Worm (Caenorhabditis elegans) whole organism, L4 larva: Measurements from ENCODE around the gene F14H12.6.
A peak's percentile ranks its signal among the peaks of the same experiment; 100 is the strongest.

Source experiments
- F26F4.8 ChIP-seq: fragments of 200-800 bp; sonication (Bioruptor generic); conservative IDR thresholded peaks from 2 replicates; pipeline ENCODE4 v1.3.6; 2022; ENCODE audit warnings: missing genetic modification characterization, missing compliant biosample characterization
- T20F7.1 ChIP-seq: fragments of 200-800 bp; sonication (Bioruptor generic); optimal IDR thresholded peaks from 2 replicates; lab custom pipeline; 2018; ENCODE audit warnings: mild to moderate bottlenecking, missing genetic modification characterization, missing compliant biosample characterization
- ZK337.2 ChIP-seq: fragments of 200-800 bp; sonication (Bioruptor generic); IDR thresholded peaks from 2 replicates; pipeline ENCODE4 v1.3.6; 2022; ENCODE audit warnings: missing genetic modification reagents, missing genetic modification characterization, missing compliant biosample characterization
- aha-1 ChIP-seq: fragments of 150-350 bp; peaks from one replicate; lab custom pipeline; 2014; ENCODE audit warnings: missing biosample characterization, missing genetic modification characterization
- aly-2 ChIP-seq: sonication (generic microtip); optimal IDR thresholded peaks from 2 replicates; lab custom pipeline; 2018; ENCODE audit warnings: missing biosample characterization, missing genetic modification characterization
- ama-1 ChIP-seq: fragments of 150-350 bp; optimal IDR thresholded peaks from 2 replicates; lab custom pipeline; 2014; ENCODE audit warnings: inconsistent platforms, mixed read lengths
- attf-4 ChIP-seq: sonication (generic microtip); optimal IDR thresholded peaks from 3 replicates; lab custom pipeline; 2017; ENCODE audit warnings: missing biosample characterization, missing genetic modification characterization
- ceh-20 ChIP-seq: fragments of 200-800 bp; sonication (Bioruptor generic); IDR thresholded peaks from 2 replicates; pipeline ENCODE4 v1.3.6; 2022; ENCODE audit warnings: missing genetic modification reagents, missing genetic modification characterization, missing compliant biosample characterization
- ceh-32 ChIP-seq: sonication (generic microtip); optimal IDR thresholded peaks from 2 replicates; lab custom pipeline; 2016; ENCODE audit warnings: mild to moderate bottlenecking, missing genetic modification characterization, missing compliant biosample characterization; ENCODE audit not compliant: poor library complexity
- ceh-44 ChIP-seq: fragments of 200-800 bp; sonication (Bioruptor generic); IDR thresholded peaks from 2 replicates; pipeline ENCODE4 v1.3.6; 2022; ENCODE audit warnings: missing genetic modification reagents, missing genetic modification characterization, missing compliant biosample characterization
- ceh-62 ChIP-seq: sonication (generic microtip); optimal IDR thresholded peaks from 2 replicates; lab custom pipeline; 2017; ENCODE audit warnings: missing biosample characterization, missing genetic modification characterization
- ctbp-1 ChIP-seq: fragments of 200-800 bp; sonication (Bioruptor generic); IDR thresholded peaks from 2 replicates; pipeline ENCODE4 v1.3.6; 2022; ENCODE audit warnings: missing genetic modification reagents, missing genetic modification characterization, missing compliant biosample characterization
- daf-8 ChIP-seq: fragments of 200-800 bp; sonication (Bioruptor generic); IDR thresholded peaks from 2 replicates; pipeline ENCODE4 v1.3.6; 2022; ENCODE audit warnings: missing genetic modification characterization, missing compliant biosample characterization
- dmd-8 ChIP-seq: fragments of 200-800 bp; sonication (Bioruptor generic); IDR thresholded peaks from 2 replicates; pipeline ENCODE4 v1.3.6; 2022; ENCODE audit warnings: missing genetic modification characterization, missing compliant biosample characterization
- dve-1 ChIP-seq: sonication (generic microtip); optimal IDR thresholded peaks from 2 replicates; lab custom pipeline; 2017; ENCODE audit warnings: antibody characterized with exemption, mild to moderate bottlenecking, missing genetic modification characterization, missing compliant biosample characterization; ENCODE audit not compliant: insufficient read depth
- egl-43 ChIP-seq: fragments of 200-800 bp; sonication (Bioruptor generic); IDR thresholded peaks from 2 replicates; pipeline ENCODE4 v1.3.6; 2022; ENCODE audit warnings: missing genetic modification reagents, missing genetic modification characterization, missing compliant biosample characterization
- fos-1 ChIP-seq: fragments of 150-350 bp; optimal IDR thresholded peaks from 2 replicates; lab custom pipeline; 2014; ENCODE audit warnings: missing biosample characterization, missing genetic modification characterization
- hlh-30 ChIP-seq: sonication (generic microtip); optimal IDR thresholded peaks from 2 replicates; lab custom pipeline; 2017; ENCODE audit warnings: antibody characterized with exemption, mild to moderate bottlenecking, missing genetic modification characterization, missing compliant biosample characterization; ENCODE audit not compliant: insufficient read depth
- lin-13 ChIP-seq: fragments of 150-350 bp; optimal IDR thresholded peaks from 2 replicates; lab custom pipeline; 2014; ENCODE audit warnings: missing biosample characterization, missing genetic modification reagents, missing genetic modification characterization
- lin-15B ChIP-seq: fragments of 150-350 bp; sonication (generic microtip); optimal IDR thresholded peaks from 3 replicates; lab custom pipeline; 2014; ENCODE audit warnings: missing biosample characterization, missing genetic modification characterization
- lin-39 ChIP-seq: fragments of 150-350 bp; optimal IDR thresholded peaks from 2 replicates; lab custom pipeline; 2014; ENCODE audit warnings: missing biosample characterization, missing genetic modification reagents, missing genetic modification characterization
- madf-9 ChIP-seq: fragments of 200-800 bp; sonication (Bioruptor generic); conservative IDR thresholded peaks from 2 replicates; pipeline ENCODE4 v1.3.6; 2022; ENCODE audit warnings: missing genetic modification reagents, missing genetic modification characterization, missing compliant biosample characterization
- mxl-2 ChIP-seq: fragments of 200-800 bp; sonication (Bioruptor generic); conservative IDR thresholded peaks from 2 replicates; pipeline ENCODE4 v1.3.6; 2022; ENCODE audit warnings: missing genetic modification reagents, missing genetic modification characterization, missing compliant biosample characterization
- mxl-3 ChIP-seq: fragments of 200-800 bp; sonication (Bioruptor generic); optimal IDR thresholded peaks from 2 replicates; lab custom pipeline; 2018; ENCODE audit warnings: mild to moderate bottlenecking, missing genetic modification characterization, missing compliant biosample characterization
- nhr-10 ChIP-seq: fragments of 150-350 bp; optimal IDR thresholded peaks from 2 replicates; lab custom pipeline; 2014; ENCODE audit warnings: missing biosample characterization, missing genetic modification characterization
- nhr-11 ChIP-seq: fragments of 150-350 bp; optimal IDR thresholded peaks from 2 replicates; lab custom pipeline; 2014; ENCODE audit warnings: missing biosample characterization, missing genetic modification characterization
- nhr-237 ChIP-seq: sonication (generic microtip); optimal IDR thresholded peaks from 2 replicates; lab custom pipeline; 2017; ENCODE audit warnings: missing biosample characterization, missing genetic modification characterization
- nhr-25 ChIP-seq: sonication (generic microtip); optimal IDR thresholded peaks from 2 replicates; lab custom pipeline; 2017; ENCODE audit warnings: missing genetic modification characterization, mild to moderate bottlenecking, missing compliant biosample characterization, antibody characterized with exemption, moderate library complexity, borderline replicate concordance; ENCODE audit not compliant: insufficient read depth
- nhr-28 ChIP-seq: fragments of 150-350 bp; optimal IDR thresholded peaks from 2 replicates; lab custom pipeline; 2014; ENCODE audit warnings: missing biosample characterization, missing genetic modification characterization
- nhr-48 ChIP-seq: sonication (generic microtip); optimal IDR thresholded peaks from 2 replicates; lab custom pipeline; 2016; ENCODE audit warnings: mild to moderate bottlenecking, missing genetic modification characterization, missing compliant biosample characterization
- unc-130 ChIP-seq: sonication (generic microtip); optimal IDR thresholded peaks from 2 replicates; lab custom pipeline; 2016; ENCODE audit warnings: missing genetic modification reagents, missing genetic modification characterization, missing compliant biosample characterization
- unc-39 ChIP-seq: sonication (generic microtip); optimal IDR thresholded peaks from 2 replicates; lab custom pipeline; 2017; ENCODE audit warnings: missing biosample characterization, missing genetic modification characterization
- zag-1 ChIP-seq: fragments of 150-350 bp; optimal IDR thresholded peaks from 2 replicates; lab custom pipeline; 2014; ENCODE audit warnings: missing biosample characterization, missing genetic modification characterization
- zfp-2 ChIP-seq: sonication (generic microtip); optimal IDR thresholded peaks from 2 replicates; lab custom pipeline; 2016; ENCODE audit warnings: mild to moderate bottlenecking, missing genetic modification characterization, missing compliant biosample characterization

Gene F14H12.6

DNA sequence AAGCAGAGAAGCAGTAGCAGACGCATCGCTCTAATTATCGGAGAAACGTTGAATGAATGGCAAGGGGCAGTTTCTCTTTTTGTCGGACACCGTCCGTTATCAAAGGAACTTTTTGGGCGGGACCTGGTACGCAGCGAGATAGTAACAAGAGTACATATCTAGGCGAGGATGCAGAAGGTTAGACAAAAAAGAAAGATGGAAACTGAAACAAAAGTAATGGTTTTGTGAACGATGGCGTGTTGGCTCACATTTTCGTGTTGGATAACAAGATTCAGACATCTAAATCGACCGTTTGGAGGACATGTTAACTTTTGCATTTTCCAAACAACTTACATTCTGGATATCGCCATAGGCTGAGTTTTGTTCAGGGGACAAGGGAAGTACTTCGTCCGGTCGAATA, at the start of gene F14H12.6:
F14H12.6 (minus strand) TSS at position 101 of the 400 bp plus-strand sequence.
- TF ChIP-seq nhr-28 (tag; lab: Kevin White, UChicago) = no peak
- TF ChIP-seq zag-1 (tag; lab: Kevin White, UChicago) = no peak
- TF ChIP-seq nhr-237 = no peak
- no peak for TF ChIP-seq ceh-32 (tag; lab: Kevin White, UChicago)
- no peak for TF ChIP-seq nhr-11 (tag; lab: Kevin White, UChicago)
- TF ChIP-seq daf-8 (GFP tag; lab: Robert Waterston, UW) = no peak
- no peak for TF ChIP-seq lin-13 (GFP tag; lab: Kevin White, UChicago)
- TF ChIP-seq fos-1 (tag; lab: Kevin White, UChicago) = no peak
- no peak for TF ChIP-seq mxl-2 (GFP tag; lab: Robert Waterston, UW)
- no peak for TF ChIP-seq dve-1 (tag; lab: Kevin White, UChicago)
- no peak for TF ChIP-seq nhr-48 (tag; lab: Kevin White, UChicago)
- no peak for TF ChIP-seq F26F4.8 (GFP tag; lab: Robert Waterston, UW)
- no peak for TF ChIP-seq hlh-30 (tag; lab: Kevin White, UChicago)
- TF ChIP-seq lin-15B (tag; lab: Kevin White, UChicago) = no peak
- TF ChIP-seq ceh-62 (tag; lab: Kevin White, UChicago) = no peak
- TF ChIP-seq madf-9 (GFP tag; lab: Robert Waterston, UW) = no peak
- TF ChIP-seq, all 104 proteins: peak for 0

DNA sequence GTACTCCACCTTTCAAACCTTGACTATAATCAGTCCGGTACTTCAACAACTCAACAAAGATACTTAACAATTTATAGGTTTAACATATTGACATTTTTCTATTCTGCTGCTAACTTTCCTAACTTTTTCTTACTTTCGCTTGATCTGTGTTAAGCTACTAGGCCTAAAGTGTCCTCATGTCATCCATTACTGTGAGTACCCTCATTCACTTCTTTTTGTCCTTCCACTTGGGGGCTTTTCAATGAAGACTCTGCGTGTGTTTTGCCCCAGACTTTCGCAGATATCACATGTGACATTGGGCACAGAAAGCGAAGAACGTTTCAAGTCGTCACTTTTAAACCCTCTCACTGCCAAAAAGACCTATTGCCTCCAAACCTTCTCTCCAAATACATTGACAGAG, 47.4 kb upstream of the F14H12.6 start:
- TF ChIP-seq ZK337.2 (GFP tag; lab: Robert Waterston, UW) = no peak
- peak; percentile 4 for TF ChIP-seq hlh-30 (tag; lab: Kevin White, UChicago)
- no peak for TF ChIP-seq mxl-3 (GFP tag; lab: Kevin White, UChicago)
- no peak for TF ChIP-seq ceh-44 (GFP tag; lab: Robert Waterston, UW)
- peak; percentile 32; the same call in 1 of the 2 replicates for TF ChIP-seq ceh-20 (GFP tag; lab: Robert Waterston, UW)

DNA sequence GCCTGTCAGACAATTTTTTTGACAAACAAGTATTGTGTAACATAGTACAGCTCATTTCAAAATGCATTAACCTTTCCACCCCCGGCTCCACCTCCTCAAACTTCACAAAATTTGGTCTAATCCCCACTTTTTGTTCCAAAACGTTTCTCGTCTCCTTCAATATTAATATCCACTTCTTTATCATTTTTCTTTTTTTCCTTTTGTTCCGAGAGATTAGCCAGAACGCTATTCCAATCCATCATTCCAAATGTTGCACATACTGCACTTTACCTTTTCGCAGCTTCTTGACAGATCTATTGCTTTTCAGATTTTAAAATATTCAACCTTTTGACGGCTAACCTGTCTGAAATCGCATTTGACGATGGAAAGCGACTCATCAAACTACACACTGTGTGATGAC, 45.5 kb upstream of the F14H12.6 start, which contains the start of gene D1079.1:
D1079.1 (plus strand) TSS at position 301 of the 400 bp plus-strand sequence.
- TF ChIP-seq madf-9 (GFP tag; lab: Robert Waterston, UW) = no peak
- TF ChIP-seq T20F7.1 = no peak
- TF ChIP-seq lin-39 (tag; lab: Kevin White, UChicago) = peak; percentile 20

DNA sequence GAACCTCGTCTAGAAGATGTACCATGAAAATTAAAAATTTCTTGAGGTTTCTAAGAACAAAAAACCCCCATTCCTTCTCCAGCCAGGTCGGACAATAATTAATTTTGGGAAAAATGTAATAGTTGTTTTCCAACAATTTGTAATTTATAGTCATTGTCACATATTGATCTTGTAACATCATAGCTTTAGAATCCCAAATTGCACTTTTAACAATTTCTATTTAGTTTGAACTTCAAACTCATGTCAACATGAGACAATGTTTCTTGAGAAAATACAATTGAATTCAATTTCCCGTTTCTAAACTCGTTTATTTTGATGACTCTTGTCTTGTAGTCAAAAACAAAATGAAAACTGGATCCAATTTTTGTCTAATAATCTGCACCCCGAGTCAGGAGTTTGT, 42.9 kb upstream of the F14H12.6 start:
- TF ChIP-seq unc-130 (GFP tag; lab: Kevin White, UChicago) (no peak), unc-39 (tag; lab: Kevin White, UChicago) (no peak), nhr-25 (tag; lab: Kevin White, UChicago) (no peak), aha-1 (tag; lab: Kevin White, UChicago) (peak; percentile 96)

DNA sequence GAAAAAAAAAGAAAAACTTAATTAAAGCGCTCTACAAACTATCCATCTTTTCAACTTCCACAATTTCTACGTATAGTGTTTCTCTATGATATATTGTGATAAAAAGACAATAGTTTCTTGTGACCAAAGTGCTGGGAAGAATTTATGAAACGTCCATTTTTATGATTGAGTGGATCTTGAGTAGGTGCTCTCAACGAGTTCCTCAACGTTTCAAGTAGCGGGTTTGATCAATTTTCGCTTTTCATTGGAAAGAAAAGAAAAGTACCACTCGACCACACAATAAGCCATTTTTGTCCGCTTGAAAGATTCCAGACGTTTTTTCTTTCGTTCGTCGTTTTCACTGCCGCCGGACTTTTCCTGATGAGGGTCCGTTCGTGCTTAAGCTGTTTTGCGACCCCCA, 40.1 kb upstream of the F14H12.6 start:
- no peak for TF ChIP-seq zfp-2 (tag; lab: Kevin White, UChicago)
- TF ChIP-seq mxl-3 (GFP tag; lab: Kevin White, UChicago) = no peak
- no peak for TF ChIP-seq egl-43 (GFP tag; lab: Robert Waterston, UW)
- TF ChIP-seq aly-2 (tag; lab: Kevin White, UChicago) = no peak
- no peak for TF ChIP-seq daf-8 (GFP tag; lab: Robert Waterston, UW)
- TF ChIP-seq ama-1 (lab: Kevin White, UChicago) = no peak
- no peak for TF ChIP-seq dmd-8 (GFP tag; lab: Robert Waterston, UW)
- no peak for TF ChIP-seq ctbp-1 (GFP tag; lab: Robert Waterston, UW)
- no peak for TF ChIP-seq nhr-10 (tag; lab: Kevin White, UChicago)
- TF ChIP-seq attf-4 = no peak
- TF ChIP-seq, all 104 proteins: peak for 0
